Worm (Caenorhabditis elegans) whole organism, mixed stage, embryonic: ENCODE measurements around the gene R06F6.14.

Experiments used
- M03D4.4 ChIP-seq: sonication (generic microtip); optimal IDR thresholded peaks from 2 replicates; lab custom pipeline; 2017; ENCODE audit warnings: mild to moderate bottlenecking, missing genetic modification characterization, missing compliant biosample characterization
- bed-3 ChIP-seq: fragments of 200-800 bp; sonication (Bioruptor generic); optimal IDR thresholded peaks from 3 replicates; lab custom pipeline; 2018; ENCODE audit warnings: mild to moderate bottlenecking, missing genetic modification characterization, moderate library complexity, missing compliant biosample characterization
- blmp-1 ChIP-seq: fragments of 150-350 bp; optimal IDR thresholded peaks from 2 replicates; lab custom pipeline; 2014; ENCODE audit warnings: missing biosample characterization, missing genetic modification characterization
- ceh-39 ChIP-seq: fragments of 150-350 bp; optimal IDR thresholded peaks from 2 replicates; lab custom pipeline; 2014; ENCODE audit warnings: missing biosample characterization, missing genetic modification characterization
- ceh-43 ChIP-seq: fragments of 200-800 bp; sonication (Bioruptor generic); optimal IDR thresholded peaks from 2 replicates; lab custom pipeline; 2018; ENCODE audit warnings: mild to moderate bottlenecking, missing genetic modification characterization, moderate library complexity, missing compliant biosample characterization
- ceh-83 ChIP-seq: fragments of 200-800 bp; sonication (Bioruptor generic); optimal IDR thresholded peaks from 2 replicates; lab custom pipeline; 2018; ENCODE audit warnings: mild to moderate bottlenecking, missing genetic modification characterization, missing compliant biosample characterization
- ces-1 ChIP-seq: fragments of 150-350 bp; optimal IDR thresholded peaks from 2 replicates; lab custom pipeline; 2014; ENCODE audit warnings: missing biosample characterization, missing genetic modification reagents, missing genetic modification characterization
- cnd-1 ChIP-seq: fragments of 200-800 bp; sonication (Bioruptor generic); optimal IDR thresholded peaks from 2 replicates; lab custom pipeline; 2018; ENCODE audit warnings: mild to moderate bottlenecking, missing genetic modification characterization, missing compliant biosample characterization
- drap-1 ChIP-seq: fragments of 200-800 bp; sonication (Bioruptor generic); optimal IDR thresholded peaks from 3 replicates; lab custom pipeline; 2018; ENCODE audit warnings: mild to moderate bottlenecking, missing genetic modification characterization, missing compliant biosample characterization
- elt-3 ChIP-seq: fragments of 150-350 bp; optimal IDR thresholded peaks from 2 replicates; lab custom pipeline; 2014; ENCODE audit warnings: missing biosample characterization, missing genetic modification characterization
- flh-1 ChIP-seq: fragments of 200-800 bp; sonication (Bioruptor generic); optimal IDR thresholded peaks from 2 replicates; lab custom pipeline; 2018; ENCODE audit warnings: mild to moderate bottlenecking, missing genetic modification characterization, moderate library complexity, missing compliant biosample characterization
- ham-2 ChIP-seq: fragments of 200-800 bp; sonication (Bioruptor generic); optimal IDR thresholded peaks from 2 replicates; lab custom pipeline; 2018; ENCODE audit warnings: mild to moderate bottlenecking, missing genetic modification characterization, missing compliant biosample characterization
- hlh-1 ChIP-seq: fragments of 150-350 bp; optimal IDR thresholded peaks from 2 replicates; lab custom pipeline; 2014; ENCODE audit warnings: missing biosample characterization, missing genetic modification reagents, missing genetic modification characterization
- lin-13 ChIP-seq: fragments of 150-350 bp; optimal IDR thresholded peaks from 2 replicates; lab custom pipeline; 2014; ENCODE audit warnings: missing biosample characterization, missing genetic modification characterization
- lin-32 ChIP-seq: fragments of 200-800 bp; sonication (Bioruptor generic); optimal IDR thresholded peaks from 2 replicates; lab custom pipeline; 2018; ENCODE audit warnings: mild to moderate bottlenecking, missing genetic modification characterization, missing compliant biosample characterization
- lsy-2 ChIP-seq: fragments of 150-350 bp; optimal IDR thresholded peaks from 2 replicates; lab custom pipeline; 2014; ENCODE audit warnings: missing biosample characterization, missing genetic modification characterization
- mab-5 ChIP-seq: fragments of 150-350 bp; optimal IDR thresholded peaks from 2 replicates; lab custom pipeline; 2014; ENCODE audit warnings: missing biosample characterization, missing genetic modification characterization
- mep-1 ChIP-seq: fragments of 150-350 bp; optimal IDR thresholded peaks from 2 replicates; lab custom pipeline; 2017; ENCODE audit warnings: missing biosample characterization, missing genetic modification reagents, missing genetic modification characterization, inconsistent platforms
- mls-2 ChIP-seq: sonication (generic microtip); optimal IDR thresholded peaks from 2 replicates; lab custom pipeline; 2016; ENCODE audit warnings: mild to moderate bottlenecking, missing genetic modification characterization, moderate library complexity, missing compliant biosample characterization
- nhr-12 ChIP-seq: fragments of 150-350 bp; optimal IDR thresholded peaks from 2 replicates; lab custom pipeline; 2014; ENCODE audit warnings: missing biosample characterization, missing genetic modification characterization
- nhr-2 ChIP-seq: fragments of 150-350 bp; optimal IDR thresholded peaks from 2 replicates; lab custom pipeline; 2014; ENCODE audit warnings: missing biosample characterization, missing genetic modification characterization
- nhr-237 ChIP-seq: fragments of 150-350 bp; optimal IDR thresholded peaks from 2 replicates; lab custom pipeline; 2014; ENCODE audit warnings: missing biosample characterization, missing genetic modification characterization
- nhr-28 ChIP-seq: fragments of 150-350 bp; optimal IDR thresholded peaks from 2 replicates; lab custom pipeline; 2014; ENCODE audit warnings: missing biosample characterization, missing genetic modification characterization
- nhr-76 ChIP-seq: sonication (generic microtip); optimal IDR thresholded peaks from 2 replicates; lab custom pipeline; 2017; ENCODE audit warnings: missing biosample characterization, missing genetic modification characterization
- pha-4 ChIP-seq: fragments of 150-350 bp; optimal IDR thresholded peaks from 2 replicates; lab custom pipeline; 2018; ENCODE audit warnings: missing biosample characterization, missing genetic modification reagents, missing genetic modification characterization
- sem-2 ChIP-seq: fragments of 200-800 bp; sonication (Bioruptor generic); optimal IDR thresholded peaks from 2 replicates; lab custom pipeline; 2018; ENCODE audit warnings: mild to moderate bottlenecking, missing genetic modification characterization, missing compliant biosample characterization
- snpc-4 ChIP-seq: fragments of 150-350 bp; optimal IDR thresholded peaks from 2 replicates; lab custom pipeline; 2014; ENCODE audit warnings: missing biosample characterization, missing genetic modification characterization
- sptf-1 ChIP-seq: sonication (generic microtip); optimal IDR thresholded peaks from 2 replicates; lab custom pipeline; 2017; ENCODE audit warnings: mild to moderate bottlenecking, missing genetic modification characterization, moderate library complexity, missing compliant biosample characterization
- tbx-8 ChIP-seq: fragments of 200-800 bp; sonication (Bioruptor generic); optimal IDR thresholded peaks from 2 replicates; lab custom pipeline; 2018; ENCODE audit warnings: mild to moderate bottlenecking, missing genetic modification characterization, moderate library complexity, missing compliant biosample characterization
- unc-120 ChIP-seq: sonication (generic microtip); optimal IDR thresholded peaks from 2 replicates; lab custom pipeline; 2017; ENCODE audit warnings: missing genetic modification characterization, missing compliant biosample characterization; ENCODE audit not compliant: poor library complexity, severe bottlenecking
- unc-39 ChIP-seq: fragments of 150-350 bp; optimal IDR thresholded peaks from 2 replicates; lab custom pipeline; 2014; ENCODE audit warnings: missing biosample characterization, missing genetic modification characterization
- unc-62 ChIP-seq: fragments of 150-350 bp; optimal IDR thresholded peaks from 2 replicates; lab custom pipeline; 2014; ENCODE audit warnings: missing biosample characterization, missing genetic modification reagents, missing genetic modification characterization
- zip-8 ChIP-seq: fragments of 150-350 bp; optimal IDR thresholded peaks from 2 replicates; lab custom pipeline; 2014; ENCODE audit warnings: missing biosample characterization, missing genetic modification characterization
- ztf-11 ChIP-seq: fragments of 150-350 bp; optimal IDR thresholded peaks from 2 replicates; lab custom pipeline; 2014; ENCODE audit warnings: missing biosample characterization, missing genetic modification characterization

R06F6.14 gene

ce11 chrII:10793393-10793792, 15.7 kb upstream of the R06F6.14 start, which contains the start of gene vps-11:
Gene vps-11 (minus strand): TSS chrII:10793493.
- TF ChIP-seq snpc-4 (tag; lab: Kevin White, UChicago), result no peak
- TF ChIP-seq ztf-11 (tag; lab: Kevin White, UChicago), result no peak
- no peak for TF ChIP-seq nhr-237 (tag; lab: Kevin White, UChicago)
- TF ChIP-seq blmp-1 (tag; lab: Kevin White, UChicago), result no peak

DNA sequence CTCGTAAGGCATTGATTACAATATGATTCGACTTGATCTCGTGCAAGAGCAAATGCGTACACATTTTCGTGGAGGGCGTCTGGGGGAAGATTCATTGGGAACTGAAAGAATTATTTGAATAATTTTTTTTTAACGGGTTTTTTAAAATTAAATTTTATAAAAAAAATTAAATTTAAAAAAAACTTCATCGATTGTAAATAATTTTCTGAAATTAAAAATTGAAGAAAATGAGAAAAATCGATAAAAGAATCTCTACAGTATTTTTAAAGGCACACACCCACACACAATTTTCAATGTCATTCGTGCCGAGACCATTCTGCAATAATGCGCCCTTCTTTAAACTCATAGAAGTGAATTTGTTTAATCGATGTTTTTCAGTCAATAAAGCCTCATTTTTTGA, 12.9 kb upstream of the R06F6.14 start, which contains the start of gene set-14:
TSS of gene set-14 (minus strand) at position 101 of the 400 bp plus-strand sequence.
- TF ChIP-seq unc-62 (GFP tag; lab: Kevin White, UChicago), result no peak
- no peak for TF ChIP-seq mls-2 (tag; lab: Kevin White, UChicago)
- no peak for TF ChIP-seq snpc-4 (tag; lab: Kevin White, UChicago)
- no peak for TF ChIP-seq lin-13 (tag; lab: Kevin White, UChicago)
- TF ChIP-seq pha-4 (tag; lab: Kevin White, UChicago), result no peak
- no peak for TF ChIP-seq lin-32 (GFP tag; lab: Kevin White, UChicago)
- no peak for TF ChIP-seq flh-1
- no peak for TF ChIP-seq ztf-11 (tag; lab: Kevin White, UChicago)
- no peak for TF ChIP-seq nhr-237 (tag; lab: Kevin White, UChicago)
- TF ChIP-seq drap-1 (GFP tag; lab: Kevin White, UChicago), result no peak
- TF ChIP-seq ham-2 (GFP tag; lab: Kevin White, UChicago), result no peak

DNA sequence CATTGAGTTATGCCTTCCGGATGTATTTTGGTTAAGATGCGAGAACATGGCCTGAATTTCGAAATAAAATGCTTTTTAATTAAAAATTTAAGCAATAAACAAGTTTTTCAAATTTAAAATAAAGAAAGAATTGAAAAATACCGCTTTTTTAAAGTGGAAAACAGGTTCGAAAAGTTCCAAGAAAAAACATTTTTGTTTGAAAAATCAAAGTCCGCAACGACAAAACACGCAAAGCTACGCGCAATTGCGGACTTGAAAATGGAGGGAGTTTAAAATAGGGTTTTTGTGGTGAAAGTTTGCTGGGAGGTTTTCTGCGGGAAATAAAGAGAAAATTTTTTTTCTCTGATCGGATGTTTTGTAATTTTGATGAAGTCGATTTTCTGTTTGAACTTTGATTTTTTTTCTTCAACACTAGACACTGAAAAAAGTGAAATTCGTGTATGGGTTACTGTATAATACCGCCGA, 10.6 kb upstream of the R06F6.14 start, which contains the start of gene npp-19:
TSS of gene npp-19 (minus strand) at position 51 of the 465 bp plus-strand sequence.
- TF ChIP-seq snpc-4 (tag; lab: Kevin White, UChicago) (no peak), sem-2 (GFP tag; lab: Kevin White, UChicago) (no peak), blmp-1 (tag; lab: Kevin White, UChicago) (peak; percentile 28), lin-32 (GFP tag; lab: Kevin White, UChicago) (no peak), hlh-1 (peak; percentile 14), pha-4 (tag; lab: Kevin White, UChicago) (peak; percentile 19), mab-5 (tag; lab: Kevin White, UChicago) (no peak), mls-2 (tag; lab: Kevin White, UChicago) (no peak), sptf-1 (tag; lab: Kevin White, UChicago) (peak; percentile 59), nhr-76 (tag; lab: Kevin White, UChicago) (no peak), tbx-8 (GFP tag; lab: Kevin White, UChicago) (no peak), lin-13 (tag; lab: Kevin White, UChicago) (peak; percentile 47), ztf-11 (tag; lab: Kevin White, UChicago) (no peak), cnd-1 (tag; lab: Kevin White, UChicago) (no peak), nhr-12 (no peak), ham-2 (GFP tag; lab: Kevin White, UChicago) (no peak), elt-3 (tag; lab: Kevin White, UChicago) (no peak), ceh-39 (tag; lab: Kevin White, UChicago) (no peak), bed-3 (GFP tag; lab: Kevin White, UChicago) (no peak), unc-62 (GFP tag; lab: Kevin White, UChicago) (no peak), unc-39 (tag; lab: Kevin White, UChicago) (no peak), nhr-28 (tag; lab: Kevin White, UChicago) (no peak), nhr-2 (tag; lab: Kevin White, UChicago) (no peak), lsy-2 (tag; lab: Kevin White, UChicago) (peak; percentile 84), ces-1 (peak; percentile 46), mep-1 (peak; percentile 85), ceh-83 (GFP tag; lab: Kevin White, UChicago) (no peak), zip-8 (tag; lab: Kevin White, UChicago) (no peak), drap-1 (GFP tag; lab: Kevin White, UChicago) (no peak), ceh-43 (no peak), M03D4.4 (tag; lab: Kevin White, UChicago) (no peak), nhr-237 (tag; lab: Kevin White, UChicago) (peak; percentile 72), unc-120 (no peak)

- TF ChIP-seq nhr-28 (tag; lab: Kevin White, UChicago), result no peak
- TF ChIP-seq ces-1, result peak; percentile 77
- TF ChIP-seq, all 35 proteins: peak for 1
Observed at ce11 chrII:10800209-10800608, 8.9 kb upstream of the R06F6.14 start.
